Worm (Caenorhabditis elegans) whole organism, mixed stage, embryonic: Measurements from ENCODE around the gene K09G1.2.

Experiments
- nhr-2 ChIP-seq: fragments of 150-350 bp; optimal IDR thresholded peaks from 2 replicates; lab custom pipeline; 2014; ENCODE audit warnings: missing biosample characterization, missing genetic modification characterization
- nhr-237 ChIP-seq: fragments of 150-350 bp; optimal IDR thresholded peaks from 2 replicates; lab custom pipeline; 2014; ENCODE audit warnings: missing biosample characterization, missing genetic modification characterization
- nhr-28 ChIP-seq: fragments of 150-350 bp; optimal IDR thresholded peaks from 2 replicates; lab custom pipeline; 2014; ENCODE audit warnings: missing biosample characterization, missing genetic modification characterization
- unc-120 ChIP-seq: sonication (generic microtip); optimal IDR thresholded peaks from 2 replicates; lab custom pipeline; 2017; ENCODE audit warnings: missing genetic modification characterization, missing compliant biosample characterization; ENCODE audit not compliant: poor library complexity, severe bottlenecking

DNA sequence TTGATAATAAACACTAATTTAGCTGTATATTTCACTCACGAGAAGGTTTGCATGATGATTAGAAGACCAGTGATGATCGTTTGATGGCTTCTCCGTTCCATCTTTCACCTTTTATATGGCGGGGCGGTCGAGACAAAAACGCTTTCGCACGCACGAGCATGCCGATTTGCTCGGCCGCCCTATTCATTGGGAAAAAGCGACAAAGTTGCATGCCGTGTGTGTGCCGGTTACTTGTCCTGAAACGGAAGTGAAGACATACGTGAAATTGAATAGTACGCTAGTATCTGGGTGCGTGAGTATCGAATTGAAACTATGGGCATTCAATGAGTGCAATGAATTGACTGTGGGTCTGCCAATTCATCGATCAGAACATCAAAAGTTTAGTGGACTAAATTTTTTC lies 32.4 kb downstream of the K09G1.2 start, which contains the start of gene idpc-5:
- no peak for TF ChIP-seq unc-120 (tag; lab: Kevin White, UChicago)
- no peak for TF ChIP-seq nhr-237
- TF ChIP-seq nhr-2 (tag; lab: Kevin White, UChicago), result no peak
- no peak for TF ChIP-seq nhr-28 (tag; lab: Kevin White, UChicago)
